Fruit fly (Drosophila melanogaster): ENCODE results near the gene Mrp4.
A peak's percentile ranks its signal among the peaks of the same experiment; 100 is the strongest.

Mrp4 gene

DNA sequence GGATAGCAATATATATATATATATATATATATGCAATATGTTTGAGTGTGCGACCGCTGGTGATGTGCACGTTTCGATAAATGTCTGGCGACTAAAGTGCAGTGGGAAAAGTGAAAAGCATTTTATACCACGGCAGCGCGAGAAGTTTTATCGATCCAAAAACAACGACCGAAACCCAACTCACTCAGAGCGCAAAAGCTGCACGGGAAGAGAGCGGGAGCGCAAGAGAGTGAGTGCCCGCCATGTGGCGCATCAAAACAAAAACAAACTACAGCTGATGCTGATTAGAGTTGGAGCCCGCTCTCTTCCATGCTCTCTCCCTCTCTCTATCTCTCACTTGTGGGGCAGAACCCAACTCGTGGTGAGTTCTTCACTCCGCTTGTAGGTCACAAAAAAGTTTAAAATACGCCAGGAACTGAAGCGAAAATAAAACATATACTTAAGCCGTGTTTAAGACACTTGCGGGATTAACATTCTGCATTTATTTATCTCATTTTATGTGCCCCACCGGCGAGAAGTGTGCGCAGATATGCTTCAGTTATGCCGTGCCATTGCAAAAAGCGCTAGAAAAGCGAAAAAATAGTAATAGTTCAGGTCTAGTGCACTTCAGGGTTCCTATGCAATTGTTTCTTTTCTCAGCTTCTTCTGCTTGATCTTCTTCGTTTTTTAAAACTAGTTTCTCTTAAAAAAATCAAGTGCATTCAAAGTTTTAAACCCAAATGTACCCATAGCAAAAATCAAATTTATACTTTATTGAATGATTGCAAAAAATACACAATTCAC lies 35.8 kb downstream of the Mrp4 start (continued):
- TF ChIP-seq Dfd (GFP tag; optimal IDR thresholded peaks at IDR 0.05) (no peak), CG2120 (GFP tag; optimal IDR thresholded peaks at IDR 0.05) (no peak), sim (GFP tag; IDR thresholded peaks at IDR 0.05) (no peak), repo (GFP tag; optimal IDR thresholded peaks at IDR 0.05) (no peak), Mrtf (GFP tag; IDR thresholded peaks at IDR 0.05) (no peak), CG6854 (GFP tag; optimal IDR thresholded peaks at IDR 0.05) (peak; percentile 54), CG18599 (GFP tag; optimal IDR thresholded peaks at IDR 0.05) (no peak), CG34422 (GFP tag; IDR thresholded peaks at IDR 0.05) (no peak), crp (GFP tag; optimal IDR thresholded peaks at IDR 0.05) (peak in 1 of 2 experiments; percentile 53), CG34224 (GFP tag; IDR thresholded peaks at IDR 0.05; ENCODE audit: partially characterized antibody) (peak; percentile 84), CG12769 (tag; optimal IDR thresholded peaks at IDR 0.05) (no peak), sisA (GFP tag; IDR thresholded peaks at IDR 0.05) (no peak), scrt (GFP tag; optimal IDR thresholded peaks at IDR 0.05) (no peak), CG17385 (GFP tag; optimal IDR thresholded peaks at IDR 0.05) (peak; percentile 62), CG6765 (GFP tag; optimal IDR thresholded peaks at IDR 0.05) (no peak), jigr1 (GFP tag; IDR thresholded peaks at IDR 0.05) (no peak), CHES-1-like (GFP tag; optimal IDR thresholded peaks at IDR 0.05) (no peak), pum (GFP tag; optimal IDR thresholded peaks at IDR 0.05) (no peak), Mes4 (GFP tag; optimal IDR thresholded peaks at IDR 0.05) (no peak), sima (GFP tag; optimal IDR thresholded peaks at IDR 0.05) (no peak), CG1792 (GFP tag; optimal IDR thresholded peaks at IDR 0.05) (no peak), CG16815 (GFP tag; optimal IDR thresholded peaks at IDR 0.05) (no peak), yki (optimal IDR thresholded peaks at IDR 0.05) (peak; percentile 99), ttk (GFP tag; IDR thresholded peaks at IDR 0.05) (no peak), pfk (GFP tag; optimal IDR thresholded peaks at IDR 0.05) (no peak), NK7.1 (GFP tag; optimal IDR thresholded peaks at IDR 0.05) (no peak), cg (GFP tag; optimal IDR thresholded peaks at IDR 0.05) (no peak), Gsc (GFP tag; IDR thresholded peaks at IDR 0.05) (no peak), ap (GFP tag; IDR thresholded peaks at IDR 0.05) (no peak), D19A (tag; optimal IDR thresholded peaks at IDR 0.05) (peak; percentile 5), pzg (GFP tag; optimal IDR thresholded peaks at IDR 0.05) (no peak), Chrac-16 (GFP tag; optimal IDR thresholded peaks at IDR 0.05) (no peak), CG10543 (GFP tag; optimal IDR thresholded peaks at IDR 0.05) (no peak), dati (GFP tag; IDR thresholded peaks at IDR 0.05) (no peak), ato (GFP tag; IDR thresholded peaks at IDR 0.05; ENCODE audit: partially characterized antibody) (no peak; the same call in 1 of the 2 replicates), peb (GFP tag; IDR thresholded peaks at IDR 0.05) (peak; percentile 20; the same call in 1 of the 2 replicates), Nf-YC (tag; optimal IDR thresholded peaks at IDR 0.05) (no peak), usp (GFP tag; optimal IDR thresholded peaks at IDR 0.05) (no peak), CG11456 (GFP tag; IDR thresholded peaks at IDR 0.05) (no peak), Lpt (GFP tag; optimal IDR thresholded peaks at IDR 0.05) (no peak), H2.0 (GFP tag; IDR thresholded peaks at IDR 0.05) (0 out of 2 replicates have a peak, but pooled peaks have one; percentile 3), fd102C (GFP tag; optimal IDR thresholded peaks at IDR 0.05) (no peak), Sin3A (optimal IDR thresholded peaks at IDR 0.05) (no peak), da (GFP tag; optimal IDR thresholded peaks at IDR 0.05) (no peak), Atf-2 (GFP tag; optimal IDR thresholded peaks at IDR 0.05) (no peak), ssp (GFP tag; IDR thresholded peaks at IDR 0.05) (no peak), lbe (GFP tag; optimal IDR thresholded peaks at IDR 0.05) (peak; percentile 44), CG10209 (GFP tag; optimal IDR thresholded peaks at IDR 0.05) (no peak), CG1647 (GFP tag; optimal IDR thresholded peaks at IDR 0.05) (no peak), CG18262 (tag; optimal IDR thresholded peaks at IDR 0.05) (no peak), Abd-B (GFP tag; optimal IDR thresholded peaks at IDR 0.05) (no peak)
